Worm (Caenorhabditis elegans): Measurements from ENCODE around the gene C13B9.2.

The C13B9.2 gene

ce11 chrIII:6645305-6645704 is 25.3 kb downstream of the C13B9.2 start:
- no peak for TF ChIP-seq nhr-19 (GFP tag; conservative IDR thresholded peaks at IDR 0.05)
- TF ChIP-seq C16A3.4 (tag; optimal IDR thresholded peaks at IDR 0.05), result no peak
- TF ChIP-seq isw-1 (GFP tag; IDR thresholded peaks at IDR 0.05), result no peak
- TF ChIP-seq alr-1 (tag; optimal IDR thresholded peaks at IDR 0.05; ENCODE audit: borderline replicate concordance), result no peak
- TF ChIP-seq egl-13 (tag; optimal IDR thresholded peaks at IDR 0.05), result no peak
- TF ChIP-seq nhr-85 (tag), result no peak
- TF ChIP-seq nhr-47 (tag; optimal IDR thresholded peaks at IDR 0.05), result no peak

ce11 chrIII:6646898-6647297 is 26.8 kb downstream of the C13B9.2 start:
- TF ChIP-seq mep-1 (tag; optimal IDR thresholded peaks at IDR 0.05) (no peak), mab-9 (GFP tag; IDR thresholded peaks at IDR 0.05) (no peak), pqm-1 (tag; optimal IDR thresholded peaks at IDR 0.05) (no peak), tbx-2 (tag; optimal IDR thresholded peaks at IDR 0.05) (no peak), egl-27 (tag; optimal IDR thresholded peaks at IDR 0.05) (no peak), ces-1 (GFP tag; optimal IDR thresholded peaks at IDR 0.05) (peak; percentile 62), unc-130 (tag; optimal IDR thresholded peaks at IDR 0.05) (no peak), nhr-20 (tag; optimal IDR thresholded peaks at IDR 0.05) (no peak), ceh-63 (GFP tag; optimal IDR thresholded peaks at IDR 0.05) (no peak), xbp-1 (tag; optimal IDR thresholded peaks at IDR 0.05) (no peak), mdl-1 (tag; optimal IDR thresholded peaks at IDR 0.05) (no peak), fkh-8 (tag; optimal IDR thresholded peaks at IDR 0.05) (peak; percentile 31), efl-3 (GFP tag; optimal IDR thresholded peaks at IDR 0.05) (no peak), nhr-19 (GFP tag; conservative IDR thresholded peaks at IDR 0.05) (no peak), F16B12.6 (tag; optimal IDR thresholded peaks at IDR 0.05) (no peak), nhr-237 (tag; optimal IDR thresholded peaks at IDR 0.05) (no peak), dpl-1 (GFP tag; optimal IDR thresholded peaks at IDR 0.05) (no peak), unc-62 (GFP tag; optimal IDR thresholded peaks at IDR 0.05) (no peak), rnt-1 (tag; optimal IDR thresholded peaks at IDR 0.05) (no peak), elt-2 (tag; optimal IDR thresholded peaks at IDR 0.05) (no peak), nhr-71 (tag; optimal IDR thresholded peaks at IDR 0.05) (peak; percentile 18), lin-35 (GFP tag; optimal IDR thresholded peaks at IDR 0.05) (no peak), fkh-10 (GFP tag; optimal IDR thresholded peaks at IDR 0.05) (peak; percentile 25), C16A3.4 (tag; optimal IDR thresholded peaks at IDR 0.05) (no peak), ceh-8 (GFP tag; optimal IDR thresholded peaks at IDR 0.05) (no peak), lin-14 (GFP tag; optimal IDR thresholded peaks at IDR 0.05) (peak; percentile 66), C04F5.9 (tag; optimal IDR thresholded peaks at IDR 0.05) (no peak), vab-15 (tag; optimal IDR thresholded peaks at IDR 0.05) (no peak), hlh-4 (tag; optimal IDR thresholded peaks at IDR 0.05) (no peak), nhr-84 (tag; optimal IDR thresholded peaks at IDR 0.05) (no peak), lsy-2 (tag; optimal IDR thresholded peaks at IDR 0.05) (peak in 1 of 2 experiments; percentile 2), nhr-11 (tag; optimal IDR thresholded peaks at IDR 0.05) (no peak), C34B4.2 (tag; optimal IDR thresholded peaks at IDR 0.05) (no peak), sup-37 (GFP tag; optimal IDR thresholded peaks at IDR 0.05) (no peak), nhr-28 (tag; optimal IDR thresholded peaks at IDR 0.05) (no peak), mef-2 (tag; optimal IDR thresholded peaks at IDR 0.05) (no peak), lin-39 (tag; optimal IDR thresholded peaks at IDR 0.05) (no peak), isw-1 (GFP tag; IDR thresholded peaks at IDR 0.05) (no peak), fos-1 (tag; optimal IDR thresholded peaks at IDR 0.05) (no peak)
